Worm (Caenorhabditis elegans) whole organism, young adult: Measurements from ENCODE around the gene clec-156.

Source experiments
- F23B12.7 ChIP-seq: sonication (generic microtip); optimal IDR thresholded peaks from 2 replicates; lab custom pipeline; 2017; ENCODE audit warnings: missing genetic modification characterization, mild to moderate bottlenecking, missing compliant biosample characterization, antibody characterized with exemption, moderate library complexity; ENCODE audit not compliant: insufficient read depth
- F39B2.1 ChIP-seq: fragments of 200-800 bp; sonication (Bioruptor generic); IDR thresholded peaks from 2 replicates; pipeline ENCODE4 v1.3.6; 2022; ENCODE audit warnings: missing genetic modification reagents, missing genetic modification characterization, missing compliant biosample characterization
- T07F8.4 ChIP-seq: sonication (generic microtip); optimal IDR thresholded peaks from 2 replicates; lab custom pipeline; 2016; ENCODE audit warnings: mild to moderate bottlenecking, missing genetic modification characterization, moderate library complexity, missing compliant biosample characterization
- ama-1 ChIP-seq, 3 experiments: fragments of 150-350 bp in 1 of 3; sonication (generic microtip) in 2 of 3; optimal IDR thresholded peaks; 2 replicates each; lab custom pipeline; 2014 to 2018; ENCODE audit warnings: missing biosample characterization in 2 of 3, missing genetic modification characterization in 2 of 3, missing genetic modification reagents in 2 of 3
- egrh-3 ChIP-seq: fragments of 200-800 bp; sonication (Bioruptor generic); IDR thresholded peaks from 2 replicates; pipeline ENCODE4 v1.3.6; 2022; ENCODE audit warnings: missing genetic modification reagents, missing genetic modification characterization, missing compliant biosample characterization
- hlh-12 ChIP-seq: sonication (generic microtip); optimal IDR thresholded peaks from 2 replicates; lab custom pipeline; 2016; ENCODE audit warnings: missing genetic modification characterization, missing compliant biosample characterization
- hsf-1 ChIP-seq: fragments of 200-800 bp; sonication (Bioruptor generic); IDR thresholded peaks from 2 replicates; pipeline ENCODE4 v1.3.6; 2022; ENCODE audit warnings: missing genetic modification reagents, missing genetic modification characterization, missing compliant biosample characterization
- mes-4 ChIP-seq: sonication (generic microtip); optimal IDR thresholded peaks from 2 replicates; lab custom pipeline; 2016; ENCODE audit warnings: missing genotype, missing genetic modification characterization, missing compliant biosample characterization
- nfyb-1 ChIP-seq: fragments of 200-800 bp; sonication (Bioruptor generic); IDR thresholded peaks from 2 replicates; pipeline ENCODE4 v1.3.6; 2022; ENCODE audit warnings: missing genetic modification reagents, missing genetic modification characterization, missing compliant biosample characterization
- rcor-1 ChIP-seq: fragments of 200-800 bp; sonication (Bioruptor generic); IDR thresholded peaks from 2 replicates; pipeline ENCODE4 v1.3.6; 2022; ENCODE audit warnings: missing genetic modification reagents, missing genetic modification characterization, missing compliant biosample characterization
- snpc-1.3 ChIP-seq: sonication (generic microtip); optimal IDR thresholded peaks from 2 replicates; lab custom pipeline; 2017; ENCODE audit warnings: missing genetic modification characterization, mild to moderate bottlenecking, missing compliant biosample characterization, antibody characterized with exemption, moderate library complexity, missing genotype, missing genetic modification reagents; ENCODE audit not compliant: insufficient read depth
- tbp1 ChIP-seq: fragments of 200-800 bp; sonication (Bioruptor generic); optimal IDR thresholded peaks from 2 replicates; lab custom pipeline; 2018; ENCODE audit warnings: mild to moderate bottlenecking, missing genetic modification characterization, missing compliant biosample characterization
- unc-130 ChIP-seq: sonication (generic microtip); optimal IDR thresholded peaks from 2 replicates; lab custom pipeline; 2016; ENCODE audit warnings: missing genetic modification reagents, missing genetic modification characterization, missing compliant biosample characterization

- no peak for TF ChIP-seq mes-4 (tag; lab: Kevin White, UChicago)
- TF ChIP-seq hlh-12, result no peak
- TF ChIP-seq ama-1 (optimal IDR thresholded peaks at IDR 0.05; lab: Kevin White, UChicago), result no peak
- TF ChIP-seq ama-1 (GFP tag; optimal IDR thresholded peaks at IDR 0.05; lab: Kevin White, UChicago), result no peak
- no peak for TF ChIP-seq F23B12.7 (tag; lab: Kevin White, UChicago)
- TF ChIP-seq snpc-1.3 (tag; lab: Kevin White, UChicago), result no peak
- no peak for TF ChIP-seq rcor-1 (GFP tag; lab: Robert Waterston, UW)
- no peak for TF ChIP-seq unc-130
- no peak for TF ChIP-seq hsf-1
- no peak for TF ChIP-seq F39B2.1
- TF ChIP-seq T07F8.4 (tag; lab: Kevin White, UChicago), result no peak
- no peak for TF ChIP-seq tbp1 (GFP tag; lab: Kevin White, UChicago)
- no peak for TF ChIP-seq nfyb-1 (GFP tag; lab: Robert Waterston, UW)
- no peak for TF ChIP-seq egrh-3
These were observed 2.3 kb upstream of the clec-156 start, which contains the start of the genes clec-157 and fkh-5 for ce11 chrIII:4844327-4844726.
